Worm (Caenorhabditis elegans) whole organism, L2 larva: Measurements from ENCODE around the gene sek-6.

Experiments
- C34F6.9 ChIP-seq: fragments of 150-350 bp; optimal IDR thresholded peaks from 2 replicates; lab custom pipeline; 2014; ENCODE audit warnings: missing biosample characterization, missing genetic modification characterization
- F13H6.1 ChIP-seq: sonication (generic microtip); optimal IDR thresholded peaks from 2 replicates; lab custom pipeline; 2016; ENCODE audit warnings: missing genetic modification characterization, missing compliant biosample characterization
- R02D3.7 ChIP-seq: fragments of 150-350 bp; optimal IDR thresholded peaks from 2 replicates; lab custom pipeline; 2014; ENCODE audit warnings: missing biosample characterization, missing genetic modification characterization
- Y55F3AM.14 ChIP-seq: fragments of 200-800 bp; sonication (Bioruptor generic); optimal IDR thresholded peaks from 2 replicates; lab custom pipeline; 2018; ENCODE audit warnings: mild to moderate bottlenecking, missing genetic modification characterization, missing compliant biosample characterization
- alr-1 ChIP-seq: fragments of 150-350 bp; optimal IDR thresholded peaks from 2 replicates; lab custom pipeline; 2014; ENCODE audit warnings: missing biosample characterization, missing genetic modification characterization
- ama-1 ChIP-seq: fragments of 150-350 bp; optimal IDR thresholded peaks from 2 replicates; lab custom pipeline; 2018; ENCODE audit warnings: inconsistent platforms
- blmp-1 ChIP-seq: sonication (generic microtip); optimal IDR thresholded peaks from 2 replicates; lab custom pipeline; 2017; ENCODE audit warnings: missing genetic modification characterization, mild to moderate bottlenecking, missing compliant biosample characterization, antibody characterized with exemption, moderate library complexity; ENCODE audit not compliant: insufficient read depth
- ceh-16 ChIP-seq: fragments of 150-350 bp; optimal IDR thresholded peaks from 2 replicates; lab custom pipeline; 2014; ENCODE audit warnings: missing biosample characterization, missing genetic modification characterization
- crh-2 ChIP-seq: sonication (generic microtip); optimal IDR thresholded peaks from 2 replicates; lab custom pipeline; 2017; ENCODE audit warnings: missing biosample characterization, missing genetic modification characterization
- dmd-4 ChIP-seq: sonication (generic microtip); optimal IDR thresholded peaks from 2 replicates; lab custom pipeline; 2017; ENCODE audit warnings: missing biosample characterization, missing genetic modification characterization
- egl-27 ChIP-seq: sonication (generic microtip); optimal IDR thresholded peaks from 3 replicates; lab custom pipeline; 2017; ENCODE audit warnings: missing biosample characterization, missing genetic modification reagents, missing genetic modification characterization
- elt-3 ChIP-seq: sonication (generic microtip); optimal IDR thresholded peaks from 2 replicates; lab custom pipeline; 2017; ENCODE audit warnings: missing biosample characterization, missing genetic modification characterization
- fos-1 ChIP-seq: fragments of 150-350 bp; optimal IDR thresholded peaks from 2 replicates; lab custom pipeline; 2014; ENCODE audit warnings: missing biosample characterization, missing genetic modification characterization
- gmeb-1 ChIP-seq: fragments of 150-350 bp; optimal IDR thresholded peaks from 2 replicates; lab custom pipeline; 2014; ENCODE audit warnings: missing biosample characterization, missing genetic modification characterization
- lin-13 ChIP-seq: fragments of 150-350 bp; optimal IDR thresholded peaks from 2 replicates; lab custom pipeline; 2014; ENCODE audit warnings: missing biosample characterization, missing genetic modification reagents, missing genetic modification characterization
- lin-39 ChIP-seq: fragments of 150-350 bp; optimal IDR thresholded peaks from 2 replicates; lab custom pipeline; 2014; ENCODE audit warnings: missing biosample characterization, missing genetic modification reagents, missing genetic modification characterization
- lsy-2 ChIP-seq, 2 experiments: fragments of 150-350 bp in 1 of 2; sonication (generic microtip) in 1 of 2; optimal IDR thresholded peaks; 2 replicates each; lab custom pipeline; 2014 to 2017; ENCODE audit warnings: missing biosample characterization in 2 of 2, missing genetic modification characterization in 2 of 2
- mab-5 ChIP-seq: fragments of 150-350 bp; optimal IDR thresholded peaks from 2 replicates; lab custom pipeline; 2014; ENCODE audit warnings: missing biosample characterization, missing genetic modification characterization
- nhr-12 ChIP-seq: fragments of 150-350 bp; optimal IDR thresholded peaks from 2 replicates; lab custom pipeline; 2014; ENCODE audit warnings: missing biosample characterization, missing genetic modification characterization
- nhr-129 ChIP-seq: fragments of 150-350 bp; optimal IDR thresholded peaks from 2 replicates; lab custom pipeline; 2014; ENCODE audit warnings: missing biosample characterization, missing genetic modification characterization
- nhr-21 ChIP-seq: fragments of 150-350 bp; optimal IDR thresholded peaks from 2 replicates; lab custom pipeline; 2014; ENCODE audit warnings: missing biosample characterization, missing genetic modification characterization
- nhr-23 ChIP-seq: fragments of 150-350 bp; optimal IDR thresholded peaks from 2 replicates; lab custom pipeline; 2014; ENCODE audit warnings: missing biosample characterization, missing genetic modification reagents, missing genetic modification characterization
- nhr-237 ChIP-seq: fragments of 150-350 bp; optimal IDR thresholded peaks from 2 replicates; lab custom pipeline; 2014; ENCODE audit warnings: missing biosample characterization, missing genetic modification characterization
- nhr-6 ChIP-seq: fragments of 150-350 bp; optimal IDR thresholded peaks from 2 replicates; lab custom pipeline; 2014; ENCODE audit warnings: missing biosample characterization, missing genetic modification characterization
- nhr-77 ChIP-seq: fragments of 150-350 bp; optimal IDR thresholded peaks from 2 replicates; lab custom pipeline; 2014; ENCODE audit warnings: missing biosample characterization, missing genetic modification characterization
- peb-1 ChIP-seq: fragments of 150-350 bp; optimal IDR thresholded peaks from 2 replicates; lab custom pipeline; 2014; ENCODE audit warnings: missing biosample characterization, missing genetic modification characterization
- sem-4 ChIP-seq: fragments of 150-350 bp; optimal IDR thresholded peaks from 2 replicates; lab custom pipeline; 2014; ENCODE audit warnings: missing biosample characterization, missing genetic modification reagents, missing genetic modification characterization
- sma-9 ChIP-seq, 2 experiments: fragments of 150-350 bp in 1 of 2; sonication (generic microtip) in 1 of 2; optimal IDR thresholded peaks; 2 replicates each; lab custom pipeline; 2014 to 2016; ENCODE audit warnings: missing genetic modification characterization in 2 of 2, mild to moderate bottlenecking in 1 of 2, missing biosample characterization in 1 of 2, missing compliant biosample characterization in 1 of 2, missing genetic modification reagents in 1 of 2, moderate library complexity in 1 of 2
- unc-39 ChIP-seq: fragments of 150-350 bp; optimal IDR thresholded peaks from 2 replicates; lab custom pipeline; 2014; ENCODE audit warnings: missing biosample characterization, missing genetic modification characterization
- unc-55 ChIP-seq: fragments of 150-350 bp; sonication (generic microtip); optimal IDR thresholded peaks from 3 replicates; lab custom pipeline; 2014; ENCODE audit warnings: missing biosample characterization, missing genetic modification reagents, missing genetic modification characterization
- zag-1 ChIP-seq: fragments of 150-350 bp; optimal IDR thresholded peaks from 2 replicates; lab custom pipeline; 2014; ENCODE audit warnings: missing biosample characterization, missing genetic modification characterization

The sek-6 gene

DNA sequence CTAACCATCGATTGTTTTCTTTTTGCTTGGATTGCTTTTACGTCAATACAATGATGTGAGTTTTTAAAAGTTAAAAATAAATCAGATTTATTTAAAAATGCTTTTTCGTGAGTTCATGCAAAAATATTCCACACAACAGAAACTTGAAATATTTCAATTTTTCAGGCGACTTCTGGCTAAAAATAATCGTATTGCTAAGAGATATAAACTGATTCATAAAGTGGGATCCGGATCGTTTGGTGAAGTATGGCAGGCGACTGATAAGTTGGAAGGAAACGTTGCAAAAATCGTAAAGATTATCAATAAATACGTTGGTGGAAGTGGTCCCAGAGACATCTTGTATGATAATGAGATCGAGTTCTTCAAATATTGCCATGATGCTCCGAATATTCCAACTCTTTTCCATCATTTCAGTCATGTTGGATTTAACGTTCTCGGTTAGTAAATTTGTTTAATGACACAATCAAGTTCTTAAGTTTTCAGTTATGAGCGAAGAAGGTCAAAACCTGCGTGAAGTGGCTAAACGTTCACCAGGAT lies 29.6 kb downstream of the sek-6 start, which contains the start of gene ZC373.3:
TSS of gene ZC373.3 (plus strand) at position 51 of the 537 bp plus-strand sequence.
- no peak for TF ChIP-seq fos-1 (tag; lab: Kevin White, UChicago)
- TF ChIP-seq Y55F3AM.14 (GFP tag; lab: Kevin White, UChicago) = no peak
- no peak for TF ChIP-seq zag-1 (tag; lab: Kevin White, UChicago)
- no peak for TF ChIP-seq nhr-77
- no peak for TF ChIP-seq R02D3.7
- TF ChIP-seq F13H6.1 (tag; lab: Kevin White, UChicago) = no peak
- TF ChIP-seq peb-1 (tag; lab: Kevin White, UChicago) = no peak
- no peak for TF ChIP-seq unc-55
- TF ChIP-seq unc-39 = no peak
- no peak for TF ChIP-seq ama-1

DNA sequence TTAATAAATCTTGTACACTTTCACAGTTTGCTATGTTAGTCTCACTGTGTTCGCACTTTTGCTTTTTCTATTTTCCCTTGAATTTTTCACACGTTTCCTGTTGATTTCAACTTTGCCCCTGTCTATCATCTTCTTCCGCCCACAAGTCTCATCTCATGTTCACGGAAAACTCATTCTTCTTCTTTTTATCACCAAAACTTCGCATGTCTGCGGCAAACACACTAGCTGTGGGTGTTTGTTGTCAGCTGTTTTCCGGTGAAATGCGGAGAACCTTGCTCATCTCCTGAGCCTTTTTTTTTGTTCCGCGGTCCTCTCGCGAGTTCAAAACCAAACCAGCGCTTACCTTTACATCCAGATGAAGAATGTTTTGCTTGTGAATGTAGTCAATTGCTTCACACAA lies 37.5 kb downstream of the sek-6 start:
- TF ChIP-seq nhr-21 (tag; lab: Kevin White, UChicago) (no peak), F13H6.1 (tag; lab: Kevin White, UChicago) (peak; percentile 45), ceh-16 (tag; lab: Kevin White, UChicago) (no peak), unc-39 (no peak), sma-9 (GFP tag; optimal IDR thresholded peaks at IDR 0.05; lab: Kevin White, UChicago) (peak; percentile 28), sma-9 (tag; optimal IDR thresholded peaks at IDR 0.05; lab: Kevin White, UChicago) (no peak), nhr-6 (tag; lab: Kevin White, UChicago) (no peak), egl-27 (tag; lab: Kevin White, UChicago) (no peak), Y55F3AM.14 (GFP tag; lab: Kevin White, UChicago) (no peak), mab-5 (tag; lab: Kevin White, UChicago) (no peak), nhr-129 (tag; lab: Kevin White, UChicago) (peak; percentile 37)

DNA sequence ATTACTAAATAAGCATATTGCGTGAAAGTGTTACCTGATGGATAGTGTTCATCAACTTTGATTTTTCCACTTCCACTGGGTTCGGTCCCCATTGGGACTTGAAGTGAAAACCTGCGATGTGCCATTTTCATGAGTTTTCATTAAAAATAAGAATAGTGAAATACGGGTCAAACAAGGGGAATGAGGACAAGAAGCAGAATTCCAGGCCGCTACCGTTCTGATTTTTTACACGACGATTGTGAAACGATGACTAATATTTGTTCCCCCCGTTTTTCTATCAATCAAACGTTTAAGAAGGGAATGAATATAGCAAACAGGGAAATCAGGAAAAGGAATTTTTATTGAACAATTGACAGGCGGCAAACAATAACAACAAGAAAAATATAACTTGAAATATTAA lies 38.7 kb downstream of the sek-6 start, which contains the start of gene mlck-1:
TSS of gene mlck-1 (minus strand) at position 101 of the 400 bp plus-strand sequence.
- TF ChIP-seq nhr-6 (tag; lab: Kevin White, UChicago) = no peak
- no peak for TF ChIP-seq sem-4 (tag; lab: Kevin White, UChicago)
- TF ChIP-seq blmp-1 (tag; lab: Kevin White, UChicago) = no peak
- TF ChIP-seq alr-1 (tag; lab: Kevin White, UChicago) = no peak
- TF ChIP-seq sma-9 (GFP tag; optimal IDR thresholded peaks at IDR 0.05; lab: Kevin White, UChicago) = no peak
- TF ChIP-seq sma-9 (tag; optimal IDR thresholded peaks at IDR 0.05; lab: Kevin White, UChicago) = no peak
- TF ChIP-seq, all 48 proteins: peak for 0

DNA sequence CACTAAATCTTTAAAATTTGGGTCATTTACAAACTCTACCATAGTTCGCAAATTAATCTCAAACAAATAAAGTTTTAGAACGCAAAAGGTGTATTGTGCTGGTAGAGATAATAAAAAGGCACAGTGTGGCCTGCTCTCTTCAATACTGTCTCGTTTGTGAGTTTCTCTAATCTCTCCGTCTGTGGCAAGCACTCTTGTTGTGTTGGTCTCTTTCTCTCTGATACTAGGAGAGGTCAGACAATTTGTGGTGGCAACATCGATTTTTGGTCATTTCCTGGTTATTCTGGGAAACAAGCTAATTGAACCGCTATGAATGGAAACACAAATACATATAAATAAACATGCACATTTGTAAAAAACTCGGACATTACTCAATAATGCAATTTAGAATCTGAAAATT lies 43.3 kb downstream of the sek-6 start, which contains the start of gene ZC373.5:
TSS of gene ZC373.5 (minus strand) at position 159 of the 400 bp plus-strand sequence.
- peak; percentile 38 for TF ChIP-seq crh-2 (tag; lab: Kevin White, UChicago)
- TF ChIP-seq R02D3.7 = no peak
- peak; percentile 21 for TF ChIP-seq gmeb-1 (tag; lab: Kevin White, UChicago)
- TF ChIP-seq nhr-129 (tag; lab: Kevin White, UChicago) = peak; percentile 36
- no peak for TF ChIP-seq nhr-237 (tag; lab: Kevin White, UChicago)
- peak; percentile 70 for TF ChIP-seq fos-1 (tag; lab: Kevin White, UChicago)
- peak in 1 of 2 experiments; percentile 1 for TF ChIP-seq lsy-2 (tag; optimal IDR thresholded peaks at IDR 0.05; lab: Kevin White, UChicago)
- peak; percentile 6 for TF ChIP-seq C34F6.9

DNA sequence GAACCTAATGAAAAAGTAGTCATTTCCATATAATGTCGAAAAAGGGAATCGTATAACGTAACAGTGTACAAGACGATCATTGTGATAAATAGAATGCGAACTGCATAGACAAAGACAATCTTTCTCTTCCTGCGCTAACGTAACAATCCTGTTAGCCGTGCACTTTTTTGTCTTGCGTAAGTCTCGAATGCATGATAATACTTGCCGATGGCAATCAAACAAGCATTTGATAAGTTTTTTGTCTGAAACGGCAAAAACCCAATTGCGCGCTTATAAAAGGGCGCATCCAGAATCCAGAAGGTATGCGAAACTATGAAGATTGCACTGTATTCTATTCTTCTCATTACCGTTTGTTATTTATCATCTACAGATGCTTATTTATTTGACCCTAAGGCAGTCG lies 44.0 kb downstream of the sek-6 start, which contains the start of gene dao-4:
TSS of gene dao-4 (plus strand) at position 301 of the 400 bp plus-strand sequence.
- TF ChIP-seq lin-39 (tag; lab: Kevin White, UChicago) = no peak
- no peak for TF ChIP-seq zag-1 (tag; lab: Kevin White, UChicago)
- TF ChIP-seq lin-13 = no peak
- no peak for TF ChIP-seq mab-5 (tag; lab: Kevin White, UChicago)

DNA sequence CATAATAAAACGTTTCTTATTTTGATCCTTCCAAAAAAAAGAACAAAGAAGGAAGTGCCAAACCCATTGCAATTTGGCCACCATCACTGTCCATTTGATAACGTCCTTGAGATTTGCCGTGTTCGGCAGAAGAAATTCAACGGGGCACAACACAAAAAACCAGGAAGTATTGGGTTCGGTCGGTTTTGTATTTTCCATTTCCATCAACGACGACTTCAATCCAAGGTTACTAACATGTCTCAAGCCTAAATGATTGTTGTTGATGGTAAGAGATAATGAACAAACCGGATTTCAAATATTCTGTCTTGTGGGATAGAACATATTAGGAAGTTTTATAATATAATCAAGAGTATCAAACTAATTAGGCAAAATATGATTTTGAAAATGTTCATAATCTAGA lies 45.4 kb downstream of the sek-6 start:
- no peak for TF ChIP-seq unc-55
- TF ChIP-seq sma-9 (GFP tag; optimal IDR thresholded peaks at IDR 0.05; lab: Kevin White, UChicago) = no peak
- TF ChIP-seq sma-9 (tag; optimal IDR thresholded peaks at IDR 0.05; lab: Kevin White, UChicago) = no peak

DNA sequence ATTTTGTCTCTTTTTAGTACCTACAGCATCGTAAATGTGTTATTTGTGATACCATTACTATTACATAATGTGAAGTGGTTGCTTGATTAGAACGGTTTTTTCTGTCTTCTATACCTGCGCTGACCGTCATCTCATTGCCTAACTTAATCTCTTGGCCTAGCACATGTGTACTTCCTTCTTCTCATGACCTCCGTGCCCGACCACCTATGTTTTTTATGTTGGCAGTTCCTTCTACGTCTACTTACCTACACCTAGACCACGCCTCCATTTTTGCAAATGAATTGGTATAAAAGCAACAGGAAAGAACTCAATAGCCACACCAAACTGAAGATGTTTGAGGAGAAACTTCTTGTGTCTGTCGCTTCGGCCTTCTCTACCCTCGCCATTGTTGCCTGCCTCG lies 46.3 kb downstream of the sek-6 start, which contains the start of gene col-176:
TSS of gene col-176 (plus strand) at position 301 of the 400 bp plus-strand sequence.
- TF ChIP-seq nhr-12 (tag; lab: Kevin White, UChicago) (no peak), elt-3 (tag; lab: Kevin White, UChicago) (no peak), dmd-4 (tag; lab: Kevin White, UChicago) (no peak), nhr-21 (tag; lab: Kevin White, UChicago) (no peak), nhr-23 (tag; lab: Kevin White, UChicago) (no peak), nhr-77 (no peak)
- TF ChIP-seq, all 48 proteins: peak for 0
